Worm (Caenorhabditis elegans): Measurements from ENCODE around the gene T14G8.6.

The T14G8.6 gene

DNA sequence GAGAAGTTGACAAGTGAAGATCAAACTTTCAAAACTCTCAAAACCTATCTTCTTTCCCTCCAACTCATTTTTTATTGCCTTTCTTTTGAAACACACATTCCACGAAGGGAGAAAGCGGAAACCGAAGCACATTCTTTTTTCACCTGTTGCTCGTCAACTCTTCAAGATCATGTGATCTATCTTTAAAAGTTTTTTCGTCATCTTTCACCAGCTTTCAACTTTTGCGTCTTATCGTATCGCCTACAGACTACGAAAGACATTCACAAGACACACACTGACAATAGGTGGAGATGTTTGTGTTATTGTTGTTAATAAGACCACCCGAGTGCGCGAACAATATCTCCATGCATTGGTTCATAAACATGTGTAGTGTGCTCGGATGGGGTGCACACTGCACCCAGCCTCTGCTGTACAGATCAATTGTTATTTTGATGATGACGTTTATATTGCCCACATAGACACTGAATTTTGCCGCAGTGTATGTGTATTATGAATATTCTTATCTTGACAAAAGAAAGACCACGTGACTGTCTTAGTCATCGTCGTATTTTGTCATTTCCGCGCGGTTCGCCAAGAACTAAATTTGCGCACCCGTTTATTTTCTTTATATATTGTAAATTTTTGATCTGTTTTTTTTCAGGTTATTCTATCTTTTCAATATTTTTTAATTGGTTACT lies 11.2 kb upstream of the T14G8.6 start:
- TF ChIP-seq F16B12.6 (tag; optimal IDR thresholded peaks at IDR 0.05), result no peak
- no peak for TF ChIP-seq nhr-12 (tag; optimal IDR thresholded peaks at IDR 0.05)
- TF ChIP-seq mep-1 (tag; optimal IDR thresholded peaks at IDR 0.05), result peak; percentile 4
- TF ChIP-seq elt-2 (tag; optimal IDR thresholded peaks at IDR 0.05), result peak; percentile 70
- TF ChIP-seq nhr-71 (tag; optimal IDR thresholded peaks at IDR 0.05), result peak; percentile 93
- no peak for TF ChIP-seq aha-1 (tag; optimal IDR thresholded peaks at IDR 0.05)
- TF ChIP-seq C04F5.9 (tag; optimal IDR thresholded peaks at IDR 0.05), result no peak
- no peak for TF ChIP-seq fkh-8 (tag; optimal IDR thresholded peaks at IDR 0.05)
- no peak for TF ChIP-seq unc-98 (GFP tag; IDR thresholded peaks at IDR 0.05)
- no peak for TF ChIP-seq snpc-4 (tag; optimal IDR thresholded peaks at IDR 0.05)
- TF ChIP-seq isw-1 (GFP tag; IDR thresholded peaks at IDR 0.05), result no peak
- no peak for TF ChIP-seq sup-37 (GFP tag; optimal IDR thresholded peaks at IDR 0.05)
- TF ChIP-seq nhr-84 (tag; optimal IDR thresholded peaks at IDR 0.05), result no peak
- no peak for TF ChIP-seq lin-13 (GFP tag; optimal IDR thresholded peaks at IDR 0.05)
- no peak for TF ChIP-seq fkh-10 (GFP tag; optimal IDR thresholded peaks at IDR 0.05)
- no peak for TF ChIP-seq vab-15 (tag; optimal IDR thresholded peaks at IDR 0.05)
- TF ChIP-seq C34B4.2 (tag; optimal IDR thresholded peaks at IDR 0.05), result no peak
- TF ChIP-seq ama-1 (optimal IDR thresholded peaks at IDR 0.05), result no peak
- TF ChIP-seq pqm-1 (tag; optimal IDR thresholded peaks at IDR 0.05), result no peak
- TF ChIP-seq ceh-63 (GFP tag; optimal IDR thresholded peaks at IDR 0.05), result no peak
- TF ChIP-seq mef-2 (tag; optimal IDR thresholded peaks at IDR 0.05), result no peak
- no peak for TF ChIP-seq hpl-2 (GFP tag; optimal IDR thresholded peaks at IDR 0.05)
- TF ChIP-seq pax-3 (tag; optimal IDR thresholded peaks at IDR 0.05), result no peak
- no peak for TF ChIP-seq egl-27 (tag; optimal IDR thresholded peaks at IDR 0.05)
- TF ChIP-seq swsn-7 (tag; optimal IDR thresholded peaks at IDR 0.05), result peak; percentile 32
- TF ChIP-seq tbx-2 (tag; optimal IDR thresholded peaks at IDR 0.05), result peak; percentile 38
- no peak for TF ChIP-seq mab-9 (GFP tag; IDR thresholded peaks at IDR 0.05)
- no peak for TF ChIP-seq ces-1 (GFP tag; optimal IDR thresholded peaks at IDR 0.05)
- no peak for TF ChIP-seq ceh-88 (GFP tag; IDR thresholded peaks at IDR 0.05)
- peak; percentile 47 for TF ChIP-seq snu-23 (GFP tag; optimal IDR thresholded peaks at IDR 0.05)
- no peak for TF ChIP-seq ceh-90 (tag; optimal IDR thresholded peaks at IDR 0.05)
- TF ChIP-seq Y116A8C.19 (tag; optimal IDR thresholded peaks at IDR 0.05; ENCODE audit: borderline replicate concordance), result no peak
- no peak for TF ChIP-seq egl-13 (tag; optimal IDR thresholded peaks at IDR 0.05)
- TF ChIP-seq irx-1 (tag; optimal IDR thresholded peaks at IDR 0.05), result peak; percentile 16
- TF ChIP-seq lir-3 (tag; optimal IDR thresholded peaks at IDR 0.05; ENCODE audit: poor library complexity), result peak; percentile 20
- no peak for TF ChIP-seq nhr-237 (tag; optimal IDR thresholded peaks at IDR 0.05)
- no peak for TF ChIP-seq pag-3 (tag; optimal IDR thresholded peaks at IDR 0.05; ENCODE audit: borderline replicate concordance, insufficient read depth)
- TF ChIP-seq lsy-2 (tag; optimal IDR thresholded peaks at IDR 0.05), result peak; percentile 44 to 49
- no peak for TF ChIP-seq sptf-1 (tag; optimal IDR thresholded peaks at IDR 0.05)
- TF ChIP-seq nhr-85 (tag), result peak; percentile 59
- TF ChIP-seq nhr-76 (tag; optimal IDR thresholded peaks at IDR 0.05), result no peak
- TF ChIP-seq elt-3 (tag; optimal IDR thresholded peaks at IDR 0.05), result no peak
- no peak for TF ChIP-seq sox-4 (tag; optimal IDR thresholded peaks at IDR 0.05)
- TF ChIP-seq nhr-77 (tag; optimal IDR thresholded peaks at IDR 0.05), result peak; percentile 15
- no peak for TF ChIP-seq hlh-4 (tag; optimal IDR thresholded peaks at IDR 0.05)
- peak; percentile 36 for TF ChIP-seq xbp-1 (tag; optimal IDR thresholded peaks at IDR 0.05)
- no peak for TF ChIP-seq hlh-17 (GFP tag; optimal IDR thresholded peaks at IDR 0.05; ENCODE audit: borderline replicate concordance)
- no peak for TF ChIP-seq aly-2 (tag; optimal IDR thresholded peaks at IDR 0.05)
- no peak for TF ChIP-seq ets-5 (GFP tag; IDR thresholded peaks at IDR 0.05)
- no peak for TF ChIP-seq lin-35 (GFP tag; optimal IDR thresholded peaks at IDR 0.05)
- no peak for TF ChIP-seq skn-1 (tag; optimal IDR thresholded peaks at IDR 0.05)
- TF ChIP-seq lin-14 (GFP tag; optimal IDR thresholded peaks at IDR 0.05), result peak; percentile 80
- TF ChIP-seq unc-62 (GFP tag; optimal IDR thresholded peaks at IDR 0.05), result no peak

Measured in whole organism, L1 larva.